Worm (Caenorhabditis elegans): ENCODE measurements around the gene pals-37.

pals-37 gene

DNA sequence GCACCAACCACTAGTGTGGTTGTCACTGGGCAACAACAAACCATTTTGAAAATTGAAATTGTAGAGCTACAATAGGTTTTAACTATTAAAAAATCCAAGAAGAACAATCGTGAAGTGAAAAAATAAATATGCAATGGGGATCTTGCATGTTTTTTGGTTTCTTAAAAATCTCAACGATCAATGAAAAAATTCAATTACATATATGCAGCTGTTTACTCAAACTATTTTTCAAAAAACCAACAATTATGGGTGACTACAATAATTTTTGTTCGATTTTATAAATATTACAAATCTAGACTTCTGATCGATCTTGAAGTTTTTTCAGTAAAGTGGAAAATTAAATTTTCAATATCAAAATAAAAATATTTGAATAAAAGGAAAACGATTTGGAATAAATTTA is 32.8 kb downstream of the pals-37 start, which contains the start of gene cdr-4:
Gene cdr-4 (minus strand): TSS at position 101 of the 400 bp plus-strand sequence.
- TF ChIP-seq unc-3 (GFP tag; conservative IDR thresholded peaks at IDR 0.05) = no peak
- no peak for TF ChIP-seq unc-3 (tag; optimal IDR thresholded peaks at IDR 0.05)
- no peak for TF ChIP-seq ceh-48 (tag; optimal IDR thresholded peaks at IDR 0.05)
- TF ChIP-seq ahr-1 (tag; optimal IDR thresholded peaks at IDR 0.05) = no peak
- no peak for TF ChIP-seq C38D4.7 (GFP tag; optimal IDR thresholded peaks at IDR 0.05)
- TF ChIP-seq ceh-22 (tag; optimal IDR thresholded peaks at IDR 0.05) = no peak
- no peak for TF ChIP-seq hlh-6 (tag; optimal IDR thresholded peaks at IDR 0.05)
- no peak for TF ChIP-seq ref-2 (tag; optimal IDR thresholded peaks at IDR 0.05)
- no peak for TF ChIP-seq pqm-1 (tag; optimal IDR thresholded peaks at IDR 0.05)
- TF ChIP-seq npax-4 (tag; optimal IDR thresholded peaks at IDR 0.05) = no peak

DNA sequence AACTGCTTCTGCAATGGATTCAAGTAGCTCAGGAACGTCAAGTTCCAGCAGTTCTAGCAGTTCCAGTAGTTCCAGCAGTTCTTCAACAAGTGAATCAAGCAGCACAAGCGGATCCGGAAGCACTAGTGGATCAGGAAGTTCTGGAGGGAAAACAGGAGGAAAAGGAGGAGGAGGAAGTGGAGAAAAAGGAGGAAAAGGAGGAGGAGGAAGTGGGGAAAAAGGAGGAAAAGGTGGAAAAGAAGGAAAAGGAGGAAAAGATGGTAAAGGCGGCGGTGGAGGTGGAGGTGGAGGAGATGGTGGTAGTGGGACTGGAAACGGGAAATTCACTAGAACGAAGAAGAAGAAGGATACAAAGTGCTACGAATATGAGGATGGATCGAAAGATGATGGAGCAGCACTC is 34.8 kb downstream of the pals-37 start:
- TF ChIP-seq dmd-4 (tag; optimal IDR thresholded peaks at IDR 0.05; ENCODE audit: borderline replicate concordance) (no peak), pros-1 (tag; optimal IDR thresholded peaks at IDR 0.05) (no peak), dve-1 (tag; optimal IDR thresholded peaks at IDR 0.05) (no peak), ceh-24 (tag; optimal IDR thresholded peaks at IDR 0.05) (no peak), K09A11.1 (tag; optimal IDR thresholded peaks at IDR 0.05; ENCODE audit: insufficient read depth) (no peak), gmeb-2 (tag; optimal IDR thresholded peaks at IDR 0.05) (no peak), pha-2 (tag; optimal IDR thresholded peaks at IDR 0.05) (no peak), ets-4 (tag; optimal IDR thresholded peaks at IDR 0.05) (no peak), nfya-1 (tag; optimal IDR thresholded peaks at IDR 0.05) (no peak), fax-1 (tag; optimal IDR thresholded peaks at IDR 0.05) (no peak), ceh-18 (tag; optimal IDR thresholded peaks at IDR 0.05) (no peak), pqm-1 (tag; optimal IDR thresholded peaks at IDR 0.05) (no peak), unc-86 (tag; optimal IDR thresholded peaks at IDR 0.05) (no peak), ttx-3 (tag; optimal IDR thresholded peaks at IDR 0.05) (no peak), ama-1 (optimal IDR thresholded peaks at IDR 0.05) (no peak), odd-2 (tag; optimal IDR thresholded peaks at IDR 0.05) (no peak)

DNA sequence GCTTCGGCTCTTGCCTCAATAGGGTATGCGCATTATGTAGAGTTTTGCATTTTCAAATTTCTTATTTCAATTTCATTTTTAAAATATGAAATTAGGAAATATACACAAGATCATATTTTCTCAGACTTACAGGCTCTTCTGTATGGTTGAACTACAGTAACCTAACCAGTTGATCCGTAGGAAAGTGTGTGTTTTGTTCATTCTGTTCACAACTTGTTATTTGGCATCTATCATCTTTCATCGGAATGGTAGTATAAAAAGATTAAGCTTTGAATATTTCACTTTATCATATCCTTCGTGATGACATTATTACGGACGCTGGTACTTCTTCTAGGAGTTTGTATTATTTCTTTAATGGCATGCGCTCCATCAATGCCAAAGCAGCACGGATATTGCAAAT is 35.4 kb downstream of the pals-37 start, which contains the start of gene K01D12.10:
Gene K01D12.10 (plus strand): TSS at position 301 of the 400 bp plus-strand sequence.
- TF ChIP-seq hlh-6 (tag; optimal IDR thresholded peaks at IDR 0.05) (no peak), ama-1 (optimal IDR thresholded peaks at IDR 0.05) (no peak), ceh-22 (tag; optimal IDR thresholded peaks at IDR 0.05) (no peak), ceh-31 (tag; optimal IDR thresholded peaks at IDR 0.05) (no peak), ref-2 (tag; optimal IDR thresholded peaks at IDR 0.05) (no peak), unc-42 (tag; optimal IDR thresholded peaks at IDR 0.05) (no peak), T23F11.4 (GFP tag; optimal IDR thresholded peaks at IDR 0.05) (no peak), fkh-10 (GFP tag; optimal IDR thresholded peaks at IDR 0.05) (no peak), madf-2 (tag; optimal IDR thresholded peaks at IDR 0.05) (no peak), C38D4.7 (GFP tag; optimal IDR thresholded peaks at IDR 0.05) (no peak), ceh-48 (tag; optimal IDR thresholded peaks at IDR 0.05) (no peak), dmd-4 (tag; optimal IDR thresholded peaks at IDR 0.05; ENCODE audit: borderline replicate concordance) (no peak), pat-9 (tag; optimal IDR thresholded peaks at IDR 0.05) (no peak), F13H6.1 (tag; optimal IDR thresholded peaks at IDR 0.05) (no peak), hlh-8 (tag; optimal IDR thresholded peaks at IDR 0.05) (no peak)

DNA sequence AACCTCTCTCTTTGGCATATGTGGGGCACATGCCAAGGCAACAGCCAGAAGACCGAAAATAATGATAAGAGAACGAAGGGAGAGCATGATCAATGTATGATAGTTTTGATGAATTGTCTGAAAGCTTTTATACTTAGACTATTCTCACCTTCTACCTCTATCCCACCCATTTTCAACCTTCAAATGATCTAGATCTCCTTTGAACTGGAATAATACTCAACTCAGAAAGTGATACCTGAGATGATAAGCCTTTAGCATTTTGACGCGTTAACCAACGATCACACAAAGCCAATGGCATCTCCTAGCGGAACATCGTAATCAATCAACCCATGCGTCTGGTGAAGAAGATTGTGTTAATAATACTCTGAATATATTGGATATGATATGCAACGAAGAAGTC is 36.8 kb downstream of the pals-37 start, which contains the start of gene K01D12.9:
Gene K01D12.9 (minus strand): TSS at position 101 of the 400 bp plus-strand sequence.
- TF ChIP-seq lim-6 (tag; optimal IDR thresholded peaks at IDR 0.05) (no peak), lin-11 (tag; optimal IDR thresholded peaks at IDR 0.05) (no peak), tbx-7 (tag; optimal IDR thresholded peaks at IDR 0.05) (no peak), hlh-6 (tag; optimal IDR thresholded peaks at IDR 0.05) (no peak), ztf-16 (tag; optimal IDR thresholded peaks at IDR 0.05) (no peak), elt-2 (tag; optimal IDR thresholded peaks at IDR 0.05) (no peak), ceh-18 (tag; optimal IDR thresholded peaks at IDR 0.05) (no peak), unc-42 (tag; optimal IDR thresholded peaks at IDR 0.05) (no peak), ahr-1 (tag; optimal IDR thresholded peaks at IDR 0.05) (no peak), npax-4 (tag; optimal IDR thresholded peaks at IDR 0.05) (no peak), F13H6.1 (tag; optimal IDR thresholded peaks at IDR 0.05) (no peak), ceh-14 (tag; optimal IDR thresholded peaks at IDR 0.05) (no peak), sdc-2 (tag; optimal IDR thresholded peaks at IDR 0.05) (no peak), sox-4 (tag; optimal IDR thresholded peaks at IDR 0.05) (no peak), C38D4.7 (GFP tag; optimal IDR thresholded peaks at IDR 0.05) (no peak), T23F11.4 (GFP tag; optimal IDR thresholded peaks at IDR 0.05) (no peak)

Data from whole organism, late embryonic.